Fruit fly (Drosophila melanogaster) whole organism, embryonic: Measurements from ENCODE around the gene chif.

Experiments used
- Atf3 ChIP-seq: fragments of 200-800 bp; sonication (Bioruptor generic); optimal IDR thresholded peaks from 3 replicates; lab custom pipeline; 2016; ENCODE audit warnings: missing biosample characterization, missing genetic modification characterization
- Atf6 ChIP-seq: fragments of 200-800 bp; sonication (Bioruptor generic); IDR thresholded peaks from 2 replicates; pipeline ENCODE4 v1.3.6; 2022; ENCODE audit warnings: missing biosample characterization, missing genetic modification characterization
- CG11504 ChIP-seq: fragments of 200-800 bp; sonication (Bioruptor generic); optimal IDR thresholded peaks from 3 replicates; lab custom pipeline; 2019; ENCODE audit warnings: missing biosample characterization, mild to moderate bottlenecking, missing genetic modification characterization, moderate library complexity
- CG12155 ChIP-seq: fragments of 200-800 bp; sonication (Bioruptor generic); optimal IDR thresholded peaks from 3 replicates; lab custom pipeline; 2016; ENCODE audit warnings: missing biosample characterization, missing genetic modification characterization
- CG14667 ChIP-seq: fragments of 200-800 bp; sonication (Bioruptor generic); IDR thresholded peaks from 2 replicates; pipeline ENCODE4 v1.3.6; 2022; ENCODE audit warnings: missing biosample characterization, missing genetic modification characterization
- CG17385 ChIP-seq: fragments of 200-800 bp; sonication (Bioruptor generic); optimal IDR thresholded peaks from 3 replicates; lab custom pipeline; 2018; ENCODE audit warnings: missing biosample characterization, mild to moderate bottlenecking, missing genetic modification characterization
- CG17912 ChIP-seq: fragments of 200-800 bp; sonication (Bioruptor generic); optimal IDR thresholded peaks from 2 replicates; lab custom pipeline; 2018; ENCODE audit warnings: missing biosample characterization, mild to moderate bottlenecking, missing genetic modification characterization
- CG2120 ChIP-seq: fragments of 200-800 bp; sonication (Bioruptor generic); optimal IDR thresholded peaks from 3 replicates; lab custom pipeline; 2016; ENCODE audit warnings: missing biosample characterization, missing genetic modification characterization
- CG30020 ChIP-seq: fragments of 200-800 bp; optimal IDR thresholded peaks from 2 replicates; lab custom pipeline; 2019; ENCODE audit warnings: missing biosample characterization, mild to moderate bottlenecking, missing genetic modification characterization, moderate library complexity
- CG3281 ChIP-seq: fragments of 200-800 bp; sonication (Bioruptor generic); optimal IDR thresholded peaks from 3 replicates; lab custom pipeline; 2017; ENCODE audit warnings: missing biosample characterization, mild to moderate bottlenecking, missing genetic modification characterization
- CG4328 ChIP-seq: fragments of 200-800 bp; sonication (Bioruptor generic); optimal IDR thresholded peaks from 3 replicates; lab custom pipeline; 2017; ENCODE audit warnings: missing biosample characterization, missing genetic modification reagents, missing genetic modification characterization
- CG4424 ChIP-seq: fragments of 200-800 bp; sonication (Bioruptor generic); optimal IDR thresholded peaks from 3 replicates; lab custom pipeline; 2016; ENCODE audit warnings: missing biosample characterization, missing genetic modification characterization
- CG6254 ChIP-seq: fragments of 200-800 bp; sonication (Bioruptor generic); optimal IDR thresholded peaks from 3 replicates; lab custom pipeline; 2017; ENCODE audit warnings: mild to moderate bottlenecking, missing biosample characterization, missing genetic modification reagents, missing genetic modification characterization
- CG7271 ChIP-seq: fragments of 200-800 bp; sonication (Bioruptor generic); optimal IDR thresholded peaks from 2 replicates; lab custom pipeline; 2018; ENCODE audit warnings: missing biosample characterization, mild to moderate bottlenecking, missing genetic modification characterization, moderate library complexity
- CG8089 ChIP-seq: fragments of 200-800 bp; sonication (Bioruptor generic); optimal IDR thresholded peaks from 3 replicates; lab custom pipeline; 2016; ENCODE audit warnings: missing biosample characterization, missing genetic modification characterization
- CG8765 ChIP-seq: fragments of 200-800 bp; sonication (Bioruptor generic); IDR thresholded peaks from 2 replicates; pipeline ENCODE4 v1.3.6; 2022; ENCODE audit warnings: missing biosample characterization, missing genetic modification characterization
- CG9215 ChIP-seq: fragments of 200-800 bp; sonication (Bioruptor generic); IDR thresholded peaks from 2 replicates; pipeline ENCODE4 v1.3.6; 2022; ENCODE audit warnings: missing biosample characterization, missing genetic modification characterization
- CG9817 ChIP-seq: fragments of 200-800 bp; sonication (Bioruptor generic); optimal IDR thresholded peaks from 2 replicates; lab custom pipeline; 2018; ENCODE audit warnings: missing biosample characterization, mild to moderate bottlenecking, missing genetic modification characterization, moderate library complexity
- CHES-1-like ChIP-seq: fragments of 200-800 bp; sonication (Bioruptor generic); optimal IDR thresholded peaks from 2 replicates; lab custom pipeline; 2016; ENCODE audit warnings: missing biosample characterization, missing genetic modification characterization
- Dip3 ChIP-seq: fragments of 200-800 bp; sonication (Bioruptor generic); optimal IDR thresholded peaks from 3 replicates; lab custom pipeline; 2016; ENCODE audit warnings: missing biosample characterization, missing genetic modification characterization
- HLH4C ChIP-seq: fragments of 200-800 bp; sonication (Bioruptor generic); IDR thresholded peaks from 3 replicates; pipeline ENCODE4 v1.3.6; 2022; ENCODE audit warnings: missing biosample characterization, missing genetic modification characterization; ENCODE audit not compliant: partially characterized antibody
- MBD-R2 ChIP-seq: fragments of 200-800 bp; sonication (Bioruptor generic); IDR thresholded peaks from 2 replicates; pipeline ENCODE4 v1.3.6; 2022; ENCODE audit warnings: missing biosample characterization, missing genetic modification characterization
- Med ChIP-seq: fragments of 200-800 bp; sonication (Bioruptor generic); peaks from one replicate; lab custom pipeline; 2016; ENCODE audit warnings: missing biosample characterization, missing genetic modification characterization, mild to moderate bottlenecking, inconsistent platforms, moderate library complexity
- Pdp1 ChIP-seq, 2 experiments: fragments of 200-800 bp; sonication (Bioruptor generic); optimal IDR thresholded peaks; 3 replicates each; lab custom pipeline; 2016; ENCODE audit warnings: missing biosample characterization in 2 of 2, missing genetic modification characterization in 2 of 2, mild to moderate bottlenecking in 1 of 2, moderate library complexity in 1 of 2
- Sox100B ChIP-seq: fragments of 200-800 bp; sonication (Bioruptor generic); optimal IDR thresholded peaks from 3 replicates; lab custom pipeline; 2018; ENCODE audit warnings: missing biosample characterization, mild to moderate bottlenecking, missing genetic modification characterization
- Spps ChIP-seq: fragments of 200-800 bp; sonication (Bioruptor generic); optimal IDR thresholded peaks from 2 replicates; lab custom pipeline; 2018; ENCODE audit warnings: missing biosample characterization, mild to moderate bottlenecking, missing genetic modification characterization
- amos ChIP-seq: fragments of 200-800 bp; sonication (Bioruptor generic); IDR thresholded peaks from 2 replicates; pipeline ENCODE4 v1.3.6; 2022; ENCODE audit warnings: missing biosample characterization, missing genetic modification characterization; ENCODE audit not compliant: partially characterized antibody
- cato ChIP-seq: fragments of 200-800 bp; sonication (Bioruptor generic); optimal IDR thresholded peaks from 2 replicates; lab custom pipeline; 2016; ENCODE audit warnings: missing biosample characterization, missing genetic modification characterization, borderline replicate concordance
- cwo ChIP-seq: fragments of 200-800 bp; sonication (Bioruptor generic); optimal IDR thresholded peaks from 3 replicates; lab custom pipeline; 2017; ENCODE audit warnings: missing biosample characterization, missing genetic modification characterization, mild to moderate bottlenecking, moderate library complexity, missing genetic modification reagents
- dysf ChIP-seq: fragments of 200-800 bp; sonication (Bioruptor generic); IDR thresholded peaks from 3 replicates; pipeline ENCODE4 v1.3.6; 2022; ENCODE audit warnings: missing biosample characterization, missing genetic modification characterization
- gro ChIP-seq: fragments of 200-800 bp; sonication (Bioruptor generic); optimal IDR thresholded peaks from 2 replicates; lab custom pipeline; 2016; ENCODE audit warnings: missing biosample characterization, missing genetic modification characterization
- ind ChIP-seq: fragments of 200-800 bp; sonication (Bioruptor generic); optimal IDR thresholded peaks from 3 replicates; lab custom pipeline; 2016; ENCODE audit warnings: missing biosample characterization, missing genetic modification characterization
- knrl ChIP-seq: fragments of 200-800 bp; sonication (Bioruptor generic); IDR thresholded peaks from 3 replicates; pipeline ENCODE4 v1.3.6; 2022; ENCODE audit warnings: missing biosample characterization, missing genetic modification characterization; ENCODE audit not compliant: partially characterized antibody
- lov ChIP-seq, 2 experiments: fragments of 200-800 bp in 1 of 2; fragments of >200 bp in 1 of 2; sonication (Bioruptor generic) in 1 of 2; IDR thresholded peaks in 1 of 2; optimal IDR thresholded peaks in 1 of 2; 2 replicates in 1 of 2; 3 replicates in 1 of 2; pipeline versions ENCODE4 v1.3.6 to Lab custom; 2017 to 2022; ENCODE audit warnings: missing biosample characterization in 1 of 2, missing genetic modification characterization in 1 of 2
- luna ChIP-seq: fragments of 200-800 bp; sonication (Bioruptor generic); optimal IDR thresholded peaks from 2 replicates; lab custom pipeline; 2016; ENCODE audit warnings: missing biosample characterization, missing genetic modification characterization
- peb ChIP-seq: fragments of 200-800 bp; sonication (Bioruptor generic); IDR thresholded peaks from 2 replicates; pipeline ENCODE4 v1.3.6; 2022; ENCODE audit warnings: missing biosample characterization, missing genetic modification characterization
- pzg ChIP-seq: fragments of 200-800 bp; sonication (Bioruptor generic); optimal IDR thresholded peaks from 3 replicates; lab custom pipeline; 2018; ENCODE audit warnings: missing biosample characterization, mild to moderate bottlenecking, missing genetic modification characterization, moderate library complexity
- ranshi ChIP-seq: fragments of 200-800 bp; sonication (Bioruptor generic); IDR thresholded peaks from 2 replicates; pipeline ENCODE4 v1.3.6; 2022; ENCODE audit warnings: missing biosample characterization, missing genetic modification characterization
- sens ChIP-seq: fragments of 200-800 bp; sonication (Bioruptor generic); peaks from one replicate; lab custom pipeline; 2016; ENCODE audit warnings: missing biosample characterization, missing genetic modification characterization
- so ChIP-seq: fragments of 200-800 bp; sonication (Bioruptor generic); IDR thresholded peaks from 3 replicates; pipeline ENCODE4 v1.3.6; 2022; ENCODE audit warnings: missing biosample characterization, missing genetic modification characterization
- sob ChIP-seq: fragments of 200-800 bp; sonication (Bioruptor generic); IDR thresholded peaks from 2 replicates; pipeline ENCODE4 v1.3.6; 2022; ENCODE audit warnings: missing biosample characterization, missing genetic modification characterization
- tup ChIP-seq: fragments of 200-800 bp; sonication (Bioruptor generic); optimal IDR thresholded peaks from 2 replicates; lab custom pipeline; 2016; ENCODE audit warnings: missing biosample characterization, mild to moderate bottlenecking, missing genetic modification characterization, moderate library complexity
- tx ChIP-seq: fragments of 200-800 bp; sonication (Bioruptor generic); optimal IDR thresholded peaks from 2 replicates; lab custom pipeline; 2016; ENCODE audit warnings: missing biosample characterization, missing genetic modification characterization
- unc-4 ChIP-seq: fragments of 200-800 bp; sonication (Bioruptor generic); IDR thresholded peaks from 2 replicates; pipeline ENCODE4 v1.3.6; 2022; ENCODE audit warnings: missing biosample characterization, missing genetic modification characterization; ENCODE audit not compliant: partially characterized antibody
- vfl ChIP-seq: fragments of 200-800 bp; sonication (Bioruptor generic); optimal IDR thresholded peaks from 2 replicates; lab custom pipeline; 2016; ENCODE audit warnings: missing biosample characterization, missing genetic modification characterization
- wor ChIP-seq: fragments of 200-800 bp; sonication (Bioruptor generic); IDR thresholded peaks from 2 replicates; pipeline ENCODE4 v1.3.6; 2022; ENCODE audit warnings: missing biosample characterization, missing genetic modification characterization
- zen ChIP-seq: fragments of 200-800 bp; sonication (Bioruptor generic); optimal IDR thresholded peaks from 3 replicates; lab custom pipeline; 2018; ENCODE audit warnings: missing biosample characterization, mild to moderate bottlenecking, missing genetic modification characterization, moderate library complexity
- zfh1 ChIP-seq: fragments of 200-800 bp; sonication (Bioruptor generic); IDR thresholded peaks from 3 replicates; pipeline ENCODE4 v1.3.6; 2022; ENCODE audit warnings: missing biosample characterization, missing genetic modification characterization

The chif gene

DNA sequence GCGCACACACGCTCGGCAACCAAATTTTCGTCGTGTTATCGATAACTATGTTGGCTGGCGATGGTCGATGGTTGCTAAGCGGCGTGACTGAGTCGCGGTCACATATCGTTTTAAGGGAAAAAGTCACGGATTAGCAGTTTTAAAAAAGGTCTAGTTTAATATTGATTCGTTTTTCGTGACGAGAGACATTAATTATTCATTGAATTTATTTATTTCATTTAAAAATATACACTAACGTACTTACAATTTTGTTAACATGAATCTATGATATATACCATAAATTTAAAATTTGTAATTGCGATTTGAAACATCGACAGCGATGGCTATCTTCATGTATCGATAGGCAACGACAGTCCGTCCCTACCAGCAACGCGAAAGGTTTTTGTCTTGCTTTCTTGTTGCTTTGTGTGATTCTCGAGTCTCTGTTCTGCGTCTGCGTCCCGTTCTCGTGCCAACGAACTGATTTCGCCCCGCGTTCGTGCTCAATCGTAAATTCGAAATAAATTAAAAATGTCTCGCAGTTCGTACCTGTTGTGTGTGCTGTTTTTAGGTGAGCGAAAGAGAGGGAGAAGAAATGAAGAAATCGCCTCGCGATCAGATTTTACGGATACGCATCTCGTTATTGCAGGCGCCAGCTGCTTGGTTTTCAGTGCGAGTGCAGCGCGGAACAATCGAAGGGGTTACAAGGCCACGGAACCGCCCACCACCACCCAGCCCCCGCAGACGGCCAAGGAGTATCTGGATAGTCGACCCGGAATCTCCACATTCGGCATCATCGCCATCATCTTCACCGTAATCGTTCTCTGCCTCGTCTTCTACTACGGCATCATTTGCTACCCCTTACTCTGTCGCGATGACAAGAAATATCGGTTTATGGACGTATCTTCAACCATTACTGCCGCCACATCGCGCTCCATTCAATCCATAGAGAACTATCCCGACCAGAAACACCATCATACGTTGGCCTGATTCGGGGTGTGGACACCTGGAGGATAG is at the start of gene chif, which contains the start of the genes Hyls1 and CG4455 (continued):
- no peak for TF ChIP-seq CG8765
- peak; percentile 5 for TF ChIP-seq cwo (GFP tag; lab: Kevin White, UChicago)
- TF ChIP-seq pzg (GFP tag; lab: Kevin White, UChicago), result peak; percentile 51
- no peak for TF ChIP-seq tx (GFP tag; lab: Kevin White, UChicago)
- TF ChIP-seq MBD-R2, result no peak; the same call in none of the 2 replicates
- TF ChIP-seq amos (GFP tag; lab: Robert Waterston, UW), result peak; percentile 86
- TF ChIP-seq CG7271 (tag; lab: Kevin White, UChicago), result no peak
- peak; percentile 56 for TF ChIP-seq CG12155
- no peak for TF ChIP-seq CHES-1-like (GFP tag; lab: Kevin White, UChicago)
- no peak for TF ChIP-seq zfh1
- TF ChIP-seq Med (GFP tag; lab: Kevin White, UChicago), result peak; percentile 67
- no peak for TF ChIP-seq Dip3
- peak; percentile 28 for TF ChIP-seq CG9817 (tag; lab: Kevin White, UChicago)
- no peak for TF ChIP-seq tup
- TF ChIP-seq HLH4C (GFP tag; lab: Robert Waterston, UW), result peak; percentile 93
- TF ChIP-seq knrl (GFP tag; lab: Robert Waterston, UW), result peak; percentile 95
- no peak for TF ChIP-seq vfl (GFP tag; lab: Kevin White, UChicago)
- TF ChIP-seq wor (GFP tag; lab: Robert Waterston, UW), result no peak
- peak; percentile 57 for TF ChIP-seq CG9215 (GFP tag; lab: Robert Waterston, UW)
- peak; percentile 56 for TF ChIP-seq ind
- TF ChIP-seq cato (GFP tag; lab: Kevin White, UChicago), result no peak
- peak in 1 of 2 experiments; percentile 7 for TF ChIP-seq Pdp1 (GFP tag; optimal IDR thresholded peaks at IDR 0.05; lab: Kevin White, UChicago)
- TF ChIP-seq luna (GFP tag; lab: Kevin White, UChicago), result no peak
- no peak for TF ChIP-seq lov (optimal IDR thresholded peaks at IDR 0.05; lab: Kevin White, UChicago)
- TF ChIP-seq lov (GFP tag; IDR thresholded peaks at IDR 0.05; lab: Robert Waterston, UW), result no peak
- TF ChIP-seq CG17912 (GFP tag; lab: Kevin White, UChicago), result no peak
- TF ChIP-seq CG4424 (GFP tag; lab: Kevin White, UChicago), result peak; percentile 15
- TF ChIP-seq CG14667 (GFP tag; lab: Robert Waterston, UW), result no peak
- no peak for TF ChIP-seq Atf6 (GFP tag; lab: Robert Waterston, UW)
- peak; percentile 89 for TF ChIP-seq unc-4
- no peak for TF ChIP-seq gro
- TF ChIP-seq CG2120 (GFP tag; lab: Kevin White, UChicago), result peak; percentile 43
- TF ChIP-seq CG3281, result peak; percentile 24
- TF ChIP-seq Sox100B (GFP tag; lab: Kevin White, UChicago), result peak; percentile 50
- no peak for TF ChIP-seq CG17385 (GFP tag; lab: Kevin White, UChicago)
- TF ChIP-seq ranshi (GFP tag; lab: Robert Waterston, UW), result no peak
- TF ChIP-seq zen (tag; lab: Kevin White, UChicago), result no peak
- no peak for TF ChIP-seq Spps
- TF ChIP-seq sob, result no peak
- TF ChIP-seq CG30020 (tag; lab: Kevin White, UChicago), result peak; percentile 79
- no peak for TF ChIP-seq Atf3 (GFP tag; lab: Kevin White, UChicago)
- TF ChIP-seq dysf, result no peak
- no peak for TF ChIP-seq so (GFP tag; lab: Robert Waterston, UW)
- TF ChIP-seq sens (GFP tag; lab: Kevin White, UChicago), result peak; percentile 74
- TF ChIP-seq CG8089, result no peak
- peak; percentile 53 for TF ChIP-seq CG6254 (GFP tag; lab: Kevin White, UChicago)
- peak; percentile 76 for TF ChIP-seq CG11504 (tag; lab: Kevin White, UChicago)
- TF ChIP-seq CG4328, result peak; percentile 0
- TF ChIP-seq peb, result no peak
